Worm (Caenorhabditis elegans): ENCODE data around the gene ccd-5.

The ccd-5 gene

DNA sequence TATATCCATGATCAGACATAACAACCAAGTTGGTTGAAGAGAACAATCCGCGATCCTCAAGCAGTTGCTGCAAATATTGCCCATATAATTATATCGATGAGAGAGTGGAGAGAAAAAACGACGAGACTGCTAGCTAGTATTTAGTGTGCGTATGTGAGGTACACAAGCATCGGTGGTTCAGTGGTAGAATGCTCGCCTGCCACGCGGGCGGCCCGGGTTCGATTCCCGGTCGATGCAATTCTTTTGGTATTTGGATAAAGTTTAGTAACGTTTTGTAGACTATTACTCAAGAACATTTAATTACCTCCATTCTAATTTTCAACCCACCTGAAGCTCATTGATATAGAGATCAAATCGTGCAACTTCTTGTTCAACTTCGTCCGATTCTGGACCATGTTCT lies 40.6 kb upstream of the ccd-5 start (continued):
- TF ChIP-seq Y95B8A.8 (GFP tag; IDR thresholded peaks at IDR 0.05) (no peak), K12H6.12 (tag; optimal IDR thresholded peaks at IDR 0.05) (peak; percentile 53), ztf-28 (GFP tag; IDR thresholded peaks at IDR 0.05) (0 out of 2 replicates have a peak, but pooled peaks have one; percentile 70), ceh-100 (GFP tag; IDR thresholded peaks at IDR 0.05) (peak; percentile 28; the same call in 1 of the 2 replicates), egl-44 (GFP tag; IDR thresholded peaks at IDR 0.05) (peak; percentile 82; the same call in 1 of the 2 replicates), pbrm-1 (GFP tag; IDR thresholded peaks at IDR 0.05) (peak; percentile 90), nfya-2 (GFP tag; IDR thresholded peaks at IDR 0.05) (0 out of 2 replicates have a peak, but pooled peaks have one; percentile 47), ekl-4 (GFP tag; IDR thresholded peaks at IDR 0.05) (peak; percentile 74), T07F8.4 (tag; optimal IDR thresholded peaks at IDR 0.05) (peak; percentile 61), Y56A3A.18 (GFP tag; IDR thresholded peaks at IDR 0.05) (peak; percentile 90; the same call in 1 of the 2 replicates), ztf-6 (GFP tag; IDR thresholded peaks at IDR 0.05) (no peak; the same call in 1 of the 2 replicates)

DNA sequence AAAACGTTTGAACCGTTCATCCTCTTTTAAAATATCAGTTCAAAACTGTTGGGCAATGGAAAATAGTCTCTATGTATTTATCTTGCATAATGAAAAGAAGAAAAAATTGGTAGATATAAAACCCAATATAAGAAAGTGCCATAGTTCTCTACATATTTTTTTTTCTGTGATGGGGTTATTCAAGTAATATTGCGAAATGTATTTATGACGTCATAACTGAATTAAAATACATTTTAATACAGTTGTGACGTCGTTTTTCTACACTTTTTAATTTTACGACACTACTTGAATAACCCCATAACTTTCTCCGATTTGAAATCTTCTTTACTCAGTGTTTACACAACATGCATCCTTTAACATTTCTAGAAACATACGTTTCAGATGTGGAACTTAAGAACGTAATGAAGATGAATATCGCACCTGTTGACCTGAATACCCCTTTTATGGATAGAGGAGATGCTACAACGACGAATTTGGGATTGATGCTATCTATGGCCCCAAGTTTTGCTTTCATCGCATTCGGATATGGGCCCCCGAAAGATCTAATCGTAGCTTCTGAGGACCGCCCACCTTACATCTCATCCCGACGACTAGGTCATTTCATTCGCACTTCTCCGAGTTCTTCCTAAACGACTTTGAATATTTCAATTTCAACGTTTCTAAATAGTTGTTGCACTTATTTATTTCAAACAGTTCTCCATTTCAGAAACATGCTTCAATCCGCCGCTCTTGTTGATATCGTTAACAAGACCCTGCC lies 35.2 kb upstream of the ccd-5 start, which contains the start of gene T03G6.1:
Gene T03G6.1 (plus strand): TSS at position 707 of the 757 bp plus-strand sequence.
- TF ChIP-seq fkh-3 (tag; optimal IDR thresholded peaks at IDR 0.05) (no peak), F33H1.4 (GFP tag; IDR thresholded peaks at IDR 0.05) (no peak), zim-3 (tag; optimal IDR thresholded peaks at IDR 0.05) (no peak), tbx-9 (tag; optimal IDR thresholded peaks at IDR 0.05; ENCODE audit: borderline replicate concordance) (no peak), cebp-1 (GFP tag; IDR thresholded peaks at IDR 0.05) (no peak), cebp-1 (tag; optimal IDR thresholded peaks at IDR 0.05) (peak; percentile 54), hlh-26 (GFP tag; conservative IDR thresholded peaks at IDR 0.05) (no peak), F55B11.4 (tag; optimal IDR thresholded peaks at IDR 0.05; ENCODE audit: borderline replicate concordance, insufficient read depth) (no peak), unc-130 (GFP tag; optimal IDR thresholded peaks at IDR 0.05) (no peak), ceh-91 (GFP tag; IDR thresholded peaks at IDR 0.05) (no peak)

- TF ChIP-seq K12H6.12 (tag; optimal IDR thresholded peaks at IDR 0.05) (peak; percentile 27), B0019.2 (GFP tag; conservative IDR thresholded peaks at IDR 0.05) (no peak)
These were observed 32.0 kb upstream of the ccd-5 start for ce11 chrX:2604358-2605016.

DNA sequence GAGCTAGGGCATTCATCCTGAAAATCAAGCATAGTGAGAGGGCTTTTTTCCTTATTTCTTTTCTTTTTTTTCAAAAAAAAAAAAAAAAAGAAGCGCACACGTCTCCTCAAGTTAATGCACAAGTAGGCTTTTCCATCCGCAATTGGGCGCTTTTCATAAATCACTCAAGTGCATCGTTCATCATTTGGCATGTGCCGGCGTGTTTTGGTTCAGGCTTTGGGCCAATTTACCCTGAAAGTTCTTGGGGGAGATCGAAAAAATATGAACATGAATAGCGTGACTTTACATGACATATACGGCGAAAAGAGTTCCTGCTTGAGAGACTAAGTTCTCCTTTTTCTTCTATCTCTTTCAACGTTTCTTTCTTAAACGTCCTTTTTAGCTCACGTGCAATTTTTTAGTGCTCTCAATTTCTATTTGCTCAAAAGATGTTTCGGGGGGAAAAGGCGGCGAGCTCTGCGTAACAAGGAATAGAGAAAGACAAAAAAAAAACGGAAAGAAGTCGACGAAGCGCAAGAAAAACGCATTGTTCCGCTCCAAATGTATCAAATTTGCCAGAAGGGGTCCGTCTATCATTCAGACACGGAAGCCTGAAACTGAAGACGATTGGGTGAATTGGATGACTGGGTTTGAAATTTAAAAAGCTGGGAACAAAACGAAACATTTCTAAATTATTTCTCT lies 28.7 kb upstream of the ccd-5 start:
- TF ChIP-seq F37B4.10 (GFP tag; IDR thresholded peaks at IDR 0.05): no peak
- TF ChIP-seq rec-8 (tag; optimal IDR thresholded peaks at IDR 0.05): no peak
- TF ChIP-seq lsl-1 (GFP tag; optimal IDR thresholded peaks at IDR 0.05): no peak
- TF ChIP-seq efl-1 (GFP tag; optimal IDR thresholded peaks at IDR 0.05): no peak
- TF ChIP-seq K12H6.12 (tag; optimal IDR thresholded peaks at IDR 0.05): no peak
- no peak for TF ChIP-seq rpc-1 (optimal IDR thresholded peaks at IDR 0.05)
- no peak for TF ChIP-seq rpc-1 (tag; optimal IDR thresholded peaks at IDR 0.05)
- no peak for TF ChIP-seq mcd-1 (GFP tag; IDR thresholded peaks at IDR 0.05)
- no peak for TF ChIP-seq lin-26 (GFP tag; IDR thresholded peaks at IDR 0.05)
- no peak for TF ChIP-seq attf-6 (GFP tag; IDR thresholded peaks at IDR 0.05)
- no peak for TF ChIP-seq Y53G8AR.9 (GFP tag; conservative IDR thresholded peaks at IDR 0.05)
- no peak for TF ChIP-seq ztf-26 (tag; optimal IDR thresholded peaks at IDR 0.05)
- no peak for TF ChIP-seq mxl-1 (tag; optimal IDR thresholded peaks at IDR 0.05)
- no peak for TF ChIP-seq akir-1 (GFP tag; optimal IDR thresholded peaks at IDR 0.05)
- TF ChIP-seq F23B12.7 (tag; optimal IDR thresholded peaks at IDR 0.05; ENCODE audit: insufficient read depth): no peak
- no peak for TF ChIP-seq gei-17 (GFP tag; optimal IDR thresholded peaks at IDR 0.05)
- TF ChIP-seq snpc-3.4 (tag; optimal IDR thresholded peaks at IDR 0.05): no peak
